ENCODE assay signal across 1 fruit fly cellular context in genomic region chr3L:5923646-5924122, dm6.
A peak's percentile ranks its signal among the peaks of the same experiment; 100 is the strongest.
TF ChIP-seq lines count a peak whose summit lies in the region.

Gene CG33523, plus strand, starts transcription at chr3L:5923862.

TF ChIP-seq in whole organism, embryonic, 481 proteins besides CTCF, POLR2A, EP300 and RAD21 (continued from another document and continues in another):
- no peak for TF ChIP-seq dpn (GFP tag; optimal IDR thresholded peaks at IDR 0.05; lab: Kevin White, UChicago)
- TF ChIP-seq cg (GFP tag; optimal IDR thresholded peaks at IDR 0.05; lab: Kevin White, UChicago) = no peak
- no peak for TF ChIP-seq Lpt (GFP tag; optimal IDR thresholded peaks at IDR 0.05; lab: Kevin White, UChicago)
- no peak for TF ChIP-seq CG6272 (GFP tag; IDR thresholded peaks at IDR 0.05; lab: Robert Waterston, UW)
- TF ChIP-seq emc (GFP tag; optimal IDR thresholded peaks at IDR 0.05; lab: Kevin White, UChicago) = no peak
- no peak for TF ChIP-seq Oaz (GFP tag; IDR thresholded peaks at IDR 0.05; lab: Robert Waterston, UW)
- no peak for TF ChIP-seq hkb (optimal IDR thresholded peaks at IDR 0.05; lab: Kevin White, UChicago)
- TF ChIP-seq hkb (GFP tag; IDR thresholded peaks at IDR 0.05; lab: Robert Waterston, UW) = no peak
- no peak for TF ChIP-seq CG43689 (GFP tag; IDR thresholded peaks at IDR 0.05; lab: Robert Waterston, UW)
- TF ChIP-seq CHES-1-like (GFP tag; optimal IDR thresholded peaks at IDR 0.05; lab: Kevin White, UChicago) = no peak
- no peak for TF ChIP-seq Dad (GFP tag; optimal IDR thresholded peaks at IDR 0.05; lab: Kevin White, UChicago)
- TF ChIP-seq slou (GFP tag; optimal IDR thresholded peaks at IDR 0.05; lab: Kevin White, UChicago) = no peak
- no peak for TF ChIP-seq eve (GFP tag; optimal IDR thresholded peaks at IDR 0.05; lab: Kevin White, UChicago)
- TF ChIP-seq GATAe (GFP tag; conservative IDR thresholded peaks at IDR 0.05; lab: Robert Waterston, UW) = peak; percentile 94
- no peak for TF ChIP-seq CG15011 (GFP tag; optimal IDR thresholded peaks at IDR 0.05; lab: Kevin White, UChicago)
- no peak for TF ChIP-seq en (GFP tag; optimal IDR thresholded peaks at IDR 0.05; lab: Kevin White, UChicago)
- TF ChIP-seq CG8388 (GFP tag; optimal IDR thresholded peaks at IDR 0.05; lab: Kevin White, UChicago) = no peak
- no peak for TF ChIP-seq toy (GFP tag; IDR thresholded peaks at IDR 0.05; lab: Robert Waterston, UW)
- TF ChIP-seq ash1 (GFP tag; optimal IDR thresholded peaks at IDR 0.05; lab: Kevin White, UChicago) = no peak
- TF ChIP-seq nerfin-2 (GFP tag; IDR thresholded peaks at IDR 0.05; lab: Robert Waterston, UW; ENCODE audit: partially characterized antibody) = no peak
- TF ChIP-seq jigr1 (GFP tag; IDR thresholded peaks at IDR 0.05; lab: Robert Waterston, UW) = no peak
- TF ChIP-seq CG4328 (GFP tag; optimal IDR thresholded peaks at IDR 0.05; lab: Kevin White, UChicago) = no peak
- TF ChIP-seq CG10654 (GFP tag; optimal IDR thresholded peaks at IDR 0.05; lab: Kevin White, UChicago) = no peak
- no peak for TF ChIP-seq CG13775 (GFP tag; optimal IDR thresholded peaks at IDR 0.05; lab: Kevin White, UChicago)
- peak; percentile 23 for TF ChIP-seq CG15514 (GFP tag; optimal IDR thresholded peaks at IDR 0.05; lab: Kevin White, UChicago)
- no peak for TF ChIP-seq CG1603 (tag; optimal IDR thresholded peaks at IDR 0.05; lab: Kevin White, UChicago)
- TF ChIP-seq CG18764 (GFP tag; optimal IDR thresholded peaks at IDR 0.05; lab: Kevin White, UChicago) = no peak
- no peak for TF ChIP-seq caup (GFP tag; optimal IDR thresholded peaks at IDR 0.05; lab: Kevin White, UChicago; ENCODE audit: severe bottlenecking)
- peak; percentile 82 for TF ChIP-seq sug (tag; optimal IDR thresholded peaks at IDR 0.05; lab: Kevin White, UChicago)
- no peak for TF ChIP-seq crc (GFP tag; optimal IDR thresholded peaks at IDR 0.05; lab: Kevin White, UChicago)
- TF ChIP-seq onecut (GFP tag; IDR thresholded peaks at IDR 0.05; lab: Robert Waterston, UW) = no peak
- peak; percentile 19 for TF ChIP-seq Blimp-1 (GFP tag; optimal IDR thresholded peaks at IDR 0.05; lab: Kevin White, UChicago)
- TF ChIP-seq ranshi (GFP tag; IDR thresholded peaks at IDR 0.05; lab: Robert Waterston, UW) = 0 out of 2 replicates have a peak, but pooled peaks have one; percentile 5
- TF ChIP-seq grn (GFP tag; optimal IDR thresholded peaks at IDR 0.05; lab: Kevin White, UChicago) = peak; percentile 89
- TF ChIP-seq CG8944 (GFP tag; optimal IDR thresholded peaks at IDR 0.05; lab: Kevin White, UChicago) = no peak
- TF ChIP-seq CG3281 (GFP tag; optimal IDR thresholded peaks at IDR 0.05; lab: Kevin White, UChicago) = no peak
- no peak for TF ChIP-seq Xrp1 (GFP tag; IDR thresholded peaks at IDR 0.05; lab: Robert Waterston, UW)
- no peak for TF ChIP-seq Oli (tag; optimal IDR thresholded peaks at IDR 0.05; lab: Kevin White, UChicago)
- TF ChIP-seq YL-1 (GFP tag; optimal IDR thresholded peaks at IDR 0.05; lab: Kevin White, UChicago) = no peak
- TF ChIP-seq stwl (tag; optimal IDR thresholded peaks at IDR 0.05; lab: Kevin White, UChicago) = no peak
- TF ChIP-seq NK7.1 (GFP tag; optimal IDR thresholded peaks at IDR 0.05; lab: Kevin White, UChicago) = no peak
- no peak for TF ChIP-seq CG17328 (GFP tag; IDR thresholded peaks at IDR 0.05; lab: Robert Waterston, UW)
- no peak for TF ChIP-seq wek (GFP tag; optimal IDR thresholded peaks at IDR 0.05; lab: Kevin White, UChicago)
- no peak for TF ChIP-seq Hsf (GFP tag; optimal IDR thresholded peaks at IDR 0.05; lab: Kevin White, UChicago)
- TF ChIP-seq CG10209 (GFP tag; optimal IDR thresholded peaks at IDR 0.05; lab: Kevin White, UChicago) = no peak
- no peak for TF ChIP-seq rib (GFP tag; IDR thresholded peaks at IDR 0.05; lab: Robert Waterston, UW)
- no peak for TF ChIP-seq zfh2 (GFP tag; optimal IDR thresholded peaks at IDR 0.05; lab: Kevin White, UChicago)
- TF ChIP-seq klu (GFP tag; IDR thresholded peaks at IDR 0.05; lab: Robert Waterston, UW) = no peak
- no peak for TF ChIP-seq CG17612 (GFP tag; IDR thresholded peaks at IDR 0.05; lab: Robert Waterston, UW)
- TF ChIP-seq CG14667 (GFP tag; IDR thresholded peaks at IDR 0.05; lab: Robert Waterston, UW) = no peak
- TF ChIP-seq Dip3 (GFP tag; optimal IDR thresholded peaks at IDR 0.05; lab: Kevin White, UChicago) = no peak
- TF ChIP-seq cwo (GFP tag; optimal IDR thresholded peaks at IDR 0.05; lab: Kevin White, UChicago) = peak; percentile 40
- TF ChIP-seq Fer2 (tag; optimal IDR thresholded peaks at IDR 0.05; lab: Kevin White, UChicago) = no peak
- no peak for TF ChIP-seq pum (GFP tag; optimal IDR thresholded peaks at IDR 0.05; lab: Kevin White, UChicago)
- no peak for TF ChIP-seq corto (GFP tag; optimal IDR thresholded peaks at IDR 0.05; lab: Kevin White, UChicago)
- peak; percentile 9 for TF ChIP-seq CG12769 (tag; optimal IDR thresholded peaks at IDR 0.05; lab: Kevin White, UChicago)
- TF ChIP-seq chinmo (GFP tag; IDR thresholded peaks at IDR 0.05; lab: Robert Waterston, UW; ENCODE audit: partially characterized antibody) = 0 out of 4 replicates have a peak, but pooled peaks have one; percentile 70
- no peak for TF ChIP-seq CG10267 (tag; optimal IDR thresholded peaks at IDR 0.05; lab: Kevin White, UChicago)
- no peak for TF ChIP-seq dimm (GFP tag; IDR thresholded peaks at IDR 0.05; lab: Robert Waterston, UW)
- peak; percentile 80 for TF ChIP-seq kni (GFP tag; optimal IDR thresholded peaks at IDR 0.05; lab: Kevin White, UChicago)
- TF ChIP-seq dmrt99B (tag; optimal IDR thresholded peaks at IDR 0.05; lab: Kevin White, UChicago) = no peak
- TF ChIP-seq pros (GFP tag; optimal IDR thresholded peaks at IDR 0.05; lab: Kevin White, UChicago) = no peak
- TF ChIP-seq D (optimal IDR thresholded peaks at IDR 0.05; lab: Kevin White, UChicago) = no peak
- no peak for TF ChIP-seq D (GFP tag; optimal IDR thresholded peaks at IDR 0.05; lab: Kevin White, UChicago)
- no peak for TF ChIP-seq unpg (GFP tag; optimal IDR thresholded peaks at IDR 0.05; lab: Kevin White, UChicago)
- TF ChIP-seq run (tag; optimal IDR thresholded peaks at IDR 0.05; lab: Kevin White, UChicago) = no peak
- TF ChIP-seq CG8924 (tag; optimal IDR thresholded peaks at IDR 0.05; lab: Kevin White, UChicago) = no peak
- TF ChIP-seq H2.0 (GFP tag; IDR thresholded peaks at IDR 0.05; lab: Robert Waterston, UW) = no peak
- no peak for TF ChIP-seq Ada2b (GFP tag; IDR thresholded peaks at IDR 0.05; lab: Robert Waterston, UW)
- no peak for TF ChIP-seq luna (GFP tag; optimal IDR thresholded peaks at IDR 0.05; lab: Kevin White, UChicago)
- no peak for TF ChIP-seq sc (optimal IDR thresholded peaks at IDR 0.05; lab: Kevin White, UChicago)
- TF ChIP-seq sc (GFP tag; optimal IDR thresholded peaks at IDR 0.05; lab: Kevin White, UChicago) = no peak
- peak; percentile 38; the same call in 1 of the 2 replicates for TF ChIP-seq CG9932 (GFP tag; IDR thresholded peaks at IDR 0.05; lab: Robert Waterston, UW)
- TF ChIP-seq CG1602 (GFP tag; optimal IDR thresholded peaks at IDR 0.05; lab: Kevin White, UChicago) = no peak
- TF ChIP-seq bbx (GFP tag; IDR thresholded peaks at IDR 0.05; lab: Robert Waterston, UW; ENCODE audit: partially characterized antibody) = no peak
- TF ChIP-seq CG3065 (GFP tag; optimal IDR thresholded peaks at IDR 0.05; lab: Kevin White, UChicago) = no peak
- TF ChIP-seq nom (GFP tag; optimal IDR thresholded peaks at IDR 0.05; lab: Kevin White, UChicago) = no peak
- TF ChIP-seq vvl (GFP tag; IDR thresholded peaks at IDR 0.05; lab: Robert Waterston, UW) = peak; percentile 54; the same call in 1 of the 2 replicates
- TF ChIP-seq CG33213 (GFP tag; optimal IDR thresholded peaks at IDR 0.05; lab: Kevin White, UChicago) = no peak
- no peak for TF ChIP-seq trem (tag; optimal IDR thresholded peaks at IDR 0.05; lab: Kevin White, UChicago)
- TF ChIP-seq Drgx (GFP tag; IDR thresholded peaks at IDR 0.05; lab: Robert Waterston, UW) = no peak
- TF ChIP-seq CG14014 (GFP tag; IDR thresholded peaks at IDR 0.05; lab: Robert Waterston, UW) = peak; percentile 15; the same call in 1 of the 2 replicates
- no peak for TF ChIP-seq CG14050 (GFP tag; IDR thresholded peaks at IDR 0.05; lab: Robert Waterston, UW)
- TF ChIP-seq CG4820 (GFP tag; optimal IDR thresholded peaks at IDR 0.05; lab: Kevin White, UChicago) = no peak
- peak; percentile 97 for TF ChIP-seq Deaf1 (tag; optimal IDR thresholded peaks at IDR 0.05; lab: Kevin White, UChicago)
- no peak for TF ChIP-seq slp2 (GFP tag; optimal IDR thresholded peaks at IDR 0.05; lab: Kevin White, UChicago)
- TF ChIP-seq CG6654 (GFP tag; optimal IDR thresholded peaks at IDR 0.05; lab: Kevin White, UChicago) = no peak
- TF ChIP-seq Nf-YC (tag; optimal IDR thresholded peaks at IDR 0.05; lab: Kevin White, UChicago) = peak; percentile 27
- TF ChIP-seq otp (GFP tag; IDR thresholded peaks at IDR 0.05; lab: Robert Waterston, UW) = no peak; the same call in 2 of the 3 replicates
- TF ChIP-seq Abd-B (GFP tag; optimal IDR thresholded peaks at IDR 0.05; lab: Kevin White, UChicago) = no peak
- no peak for TF ChIP-seq CG11093 (GFP tag; IDR thresholded peaks at IDR 0.05; lab: Robert Waterston, UW)
- TF ChIP-seq CG6175 (GFP tag; IDR thresholded peaks at IDR 0.05; lab: Robert Waterston, UW) = peak; percentile 76; the same call in 2 of the 3 replicates
- no peak for TF ChIP-seq CG4707 (GFP tag; optimal IDR thresholded peaks at IDR 0.05; lab: Kevin White, UChicago)
- 0 out of 2 replicates have a peak, but pooled peaks have one; percentile 39 for TF ChIP-seq CG42726 (GFP tag; IDR thresholded peaks at IDR 0.05; lab: Robert Waterston, UW; ENCODE audit: partially characterized antibody)
- no peak for TF ChIP-seq BEAF-32 (GFP tag; optimal IDR thresholded peaks at IDR 0.05; lab: Kevin White, UChicago)
- TF ChIP-seq Atf6 (GFP tag; IDR thresholded peaks at IDR 0.05; lab: Robert Waterston, UW) = peak; percentile 39; the same call in 1 of the 2 replicates
- peak; percentile 16; the same call in 1 of the 2 replicates for TF ChIP-seq amos (GFP tag; IDR thresholded peaks at IDR 0.05; lab: Robert Waterston, UW; ENCODE audit: partially characterized antibody)
- TF ChIP-seq CG11398 (GFP tag; optimal IDR thresholded peaks at IDR 0.05; lab: Kevin White, UChicago) = no peak
- TF ChIP-seq bowl (GFP tag; IDR thresholded peaks at IDR 0.05; lab: Robert Waterston, UW) = no peak
- no peak for TF ChIP-seq CG10321 (GFP tag; IDR thresholded peaks at IDR 0.05; lab: Robert Waterston, UW)
- TF ChIP-seq pita (GFP tag; optimal IDR thresholded peaks at IDR 0.05; lab: Kevin White, UChicago) = no peak
- no peak for TF ChIP-seq CG3726 (GFP tag; IDR thresholded peaks at IDR 0.05; lab: Robert Waterston, UW)
- TF ChIP-seq ftz-f1 (GFP tag; optimal IDR thresholded peaks at IDR 0.05; lab: Kevin White, UChicago) = peak; percentile 62
- no peak for TF ChIP-seq CG12744 (GFP tag; optimal IDR thresholded peaks at IDR 0.05; lab: Kevin White, UChicago)
- no peak for TF ChIP-seq Hand (GFP tag; optimal IDR thresholded peaks at IDR 0.05; lab: Kevin White, UChicago)
- TF ChIP-seq CG34422 (GFP tag; IDR thresholded peaks at IDR 0.05; lab: Robert Waterston, UW) = no peak
- 0 out of 2 replicates have a peak, but pooled peaks have one; percentile 10 for TF ChIP-seq CG32772 (GFP tag; IDR thresholded peaks at IDR 0.05; lab: Robert Waterston, UW)
- TF ChIP-seq sqz (GFP tag; optimal IDR thresholded peaks at IDR 0.05; lab: Kevin White, UChicago) = no peak
- no peak for TF ChIP-seq ab (GFP tag; optimal IDR thresholded peaks at IDR 0.05; lab: Kevin White, UChicago)
- TF ChIP-seq lbe (GFP tag; optimal IDR thresholded peaks at IDR 0.05; lab: Kevin White, UChicago) = no peak
- no peak for TF ChIP-seq ken (GFP tag; IDR thresholded peaks at IDR 0.05; lab: Robert Waterston, UW)
- no peak for TF ChIP-seq ham (GFP tag; IDR thresholded peaks at IDR 0.05; lab: Robert Waterston, UW)
- no peak for TF ChIP-seq gcm2 (GFP tag; optimal IDR thresholded peaks at IDR 0.05; lab: Kevin White, UChicago)
- TF ChIP-seq CG9437 (GFP tag; optimal IDR thresholded peaks at IDR 0.05; lab: Kevin White, UChicago) = no peak
- no peak for TF ChIP-seq CG7786 (GFP tag; optimal IDR thresholded peaks at IDR 0.05; lab: Kevin White, UChicago)
- TF ChIP-seq sima (GFP tag; optimal IDR thresholded peaks at IDR 0.05; lab: Kevin White, UChicago) = no peak
- peak; percentile 76 for TF ChIP-seq Med (GFP tag; lab: Kevin White, UChicago)
- peak; percentile 68 for TF ChIP-seq sd (tag; optimal IDR thresholded peaks at IDR 0.05; lab: Kevin White, UChicago)
- TF ChIP-seq Jarid2 (GFP tag; optimal IDR thresholded peaks at IDR 0.05; lab: Kevin White, UChicago) = peak; percentile 58
- no peak for TF ChIP-seq sens-2 (GFP tag; IDR thresholded peaks at IDR 0.05; lab: Robert Waterston, UW)
- TF ChIP-seq bab2 (GFP tag; optimal IDR thresholded peaks at IDR 0.05; lab: Kevin White, UChicago) = no peak
- TF ChIP-seq br (optimal IDR thresholded peaks at IDR 0.05; lab: Kevin White, UChicago) = no peak
- no peak for TF ChIP-seq CG5180 (GFP tag; optimal IDR thresholded peaks at IDR 0.05; lab: Kevin White, UChicago)
- 0 out of 3 replicates have a peak, but pooled peaks have one; percentile 2 for TF ChIP-seq sr (GFP tag; IDR thresholded peaks at IDR 0.05; lab: Robert Waterston, UW)
- no peak for TF ChIP-seq B-H1 (GFP tag; IDR thresholded peaks at IDR 0.05; lab: Robert Waterston, UW)
- no peak for TF ChIP-seq Mes4 (GFP tag; optimal IDR thresholded peaks at IDR 0.05; lab: Kevin White, UChicago)
- peak; percentile 84 for TF ChIP-seq ci (GFP tag; IDR thresholded peaks at IDR 0.05; lab: Robert Waterston, UW)
- no peak for TF ChIP-seq gcm (GFP tag; optimal IDR thresholded peaks at IDR 0.05; lab: Kevin White, UChicago)
- no peak for TF ChIP-seq CG2678 (tag; optimal IDR thresholded peaks at IDR 0.05; lab: Kevin White, UChicago)
- TF ChIP-seq twi (tag; optimal IDR thresholded peaks at IDR 0.05; lab: Kevin White, UChicago) = no peak
- TF ChIP-seq Ets65A (GFP tag; lab: Kevin White, UChicago) = no peak
- TF ChIP-seq sim (GFP tag; IDR thresholded peaks at IDR 0.05; lab: Robert Waterston, UW) = no peak
- no peak for TF ChIP-seq fru (optimal IDR thresholded peaks at IDR 0.05; lab: Kevin White, UChicago)
- no peak for TF ChIP-seq CG31388 (GFP tag; optimal IDR thresholded peaks at IDR 0.05; lab: Kevin White, UChicago)
- TF ChIP-seq Hey (tag; optimal IDR thresholded peaks at IDR 0.05; lab: Kevin White, UChicago) = peak; percentile 14
- TF ChIP-seq CG15479 (GFP tag; optimal IDR thresholded peaks at IDR 0.05; lab: Kevin White, UChicago) = no peak
- no peak for TF ChIP-seq TFAM (GFP tag; optimal IDR thresholded peaks at IDR 0.05; lab: Kevin White, UChicago)
- TF ChIP-seq CG12236 (GFP tag; optimal IDR thresholded peaks at IDR 0.05; lab: Kevin White, UChicago) = no peak
- no peak for TF ChIP-seq trh (GFP tag; optimal IDR thresholded peaks at IDR 0.05; lab: Kevin White, UChicago)
